Worm (Caenorhabditis elegans): ENCODE data around the gene nrf-5.

Gene nrf-5

ce11 chrV:13827920-13828319 is at the start of gene nrf-5:
Gene nrf-5 (plus strand): TSS chrV:13828267.
- TF ChIP-seq crh-2 (tag; optimal IDR thresholded peaks at IDR 0.05) (no peak), unc-55 (GFP tag; optimal IDR thresholded peaks at IDR 0.05) (no peak), mab-5 (tag; optimal IDR thresholded peaks at IDR 0.05) (no peak), blmp-1 (tag; optimal IDR thresholded peaks at IDR 0.05; ENCODE audit: insufficient read depth) (no peak), snpc-4 (tag; optimal IDR thresholded peaks at IDR 0.05) (no peak), ama-1 (optimal IDR thresholded peaks at IDR 0.05) (no peak), ztf-11 (tag; optimal IDR thresholded peaks at IDR 0.05) (no peak), nhr-237 (tag; optimal IDR thresholded peaks at IDR 0.05) (no peak), F13H6.1 (tag; optimal IDR thresholded peaks at IDR 0.05) (no peak), fos-1 (tag; optimal IDR thresholded peaks at IDR 0.05) (no peak), gmeb-1 (tag; optimal IDR thresholded peaks at IDR 0.05) (no peak), sma-3 (GFP tag; optimal IDR thresholded peaks at IDR 0.05) (no peak), ZK546.5 (tag; optimal IDR thresholded peaks at IDR 0.05) (no peak), elt-3 (tag; optimal IDR thresholded peaks at IDR 0.05) (no peak), lin-11 (tag; optimal IDR thresholded peaks at IDR 0.05) (no peak)

DNA sequence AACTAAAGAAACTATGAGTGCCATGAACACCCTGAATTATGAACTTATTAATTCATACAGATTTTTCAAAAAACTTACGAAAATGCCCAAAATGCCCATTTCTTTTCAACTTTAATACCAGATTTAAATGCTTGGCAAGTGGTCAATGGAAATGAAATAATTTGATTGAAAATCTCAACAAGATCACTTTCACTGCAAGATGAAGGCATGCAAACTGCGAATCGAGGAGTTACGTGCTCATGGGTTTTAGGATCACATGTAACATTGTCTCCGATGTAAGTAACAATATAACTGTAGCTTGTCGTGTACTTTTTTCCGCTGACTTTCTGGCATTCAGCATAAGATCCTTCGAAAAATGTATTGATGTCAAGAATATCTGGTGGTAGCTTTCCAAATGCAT is 47.2 kb upstream of the nrf-5 start:
- TF ChIP-seq Y55F3AM.14 (GFP tag; optimal IDR thresholded peaks at IDR 0.05) (no peak), lsy-2 (tag; optimal IDR thresholded peaks at IDR 0.05) (no peak), nhr-6 (tag; optimal IDR thresholded peaks at IDR 0.05) (no peak), unc-55 (GFP tag; optimal IDR thresholded peaks at IDR 0.05) (no peak), sma-9 (GFP tag; optimal IDR thresholded peaks at IDR 0.05) (no peak), sma-9 (tag; optimal IDR thresholded peaks at IDR 0.05) (no peak), elt-3 (tag; optimal IDR thresholded peaks at IDR 0.05) (no peak), nhr-237 (tag; optimal IDR thresholded peaks at IDR 0.05) (no peak), peb-1 (tag; optimal IDR thresholded peaks at IDR 0.05) (no peak), ZK546.5 (tag; optimal IDR thresholded peaks at IDR 0.05) (no peak), mab-5 (tag; optimal IDR thresholded peaks at IDR 0.05) (no peak), skn-1 (tag; optimal IDR thresholded peaks at IDR 0.05) (no peak), gmeb-1 (tag; optimal IDR thresholded peaks at IDR 0.05) (no peak), mbf-1 (tag; optimal IDR thresholded peaks at IDR 0.05) (no peak), lin-39 (tag; optimal IDR thresholded peaks at IDR 0.05) (no peak), lin-13 (GFP tag; optimal IDR thresholded peaks at IDR 0.05) (no peak), unc-39 (tag; optimal IDR thresholded peaks at IDR 0.05) (no peak), aly-2 (tag; optimal IDR thresholded peaks at IDR 0.05) (no peak)

ce11 chrV:13782190-13782589 is 45.9 kb upstream of the nrf-5 start, which contains the start of gene decr-1.1:
Gene decr-1.1 (plus strand): TSS chrV:13782399.
- TF ChIP-seq alr-1 (tag; optimal IDR thresholded peaks at IDR 0.05): no peak
- no peak for TF ChIP-seq skn-1 (tag; optimal IDR thresholded peaks at IDR 0.05)
- TF ChIP-seq snpc-4 (tag; optimal IDR thresholded peaks at IDR 0.05): no peak
- TF ChIP-seq aly-2 (tag; optimal IDR thresholded peaks at IDR 0.05): no peak
- no peak for TF ChIP-seq ZK546.5 (tag; optimal IDR thresholded peaks at IDR 0.05)
- no peak for TF ChIP-seq gmeb-1 (tag; optimal IDR thresholded peaks at IDR 0.05)
- TF ChIP-seq peb-1 (tag; optimal IDR thresholded peaks at IDR 0.05): no peak
- TF ChIP-seq Y55F3AM.14 (GFP tag; optimal IDR thresholded peaks at IDR 0.05): no peak
- peak; percentile 26 for TF ChIP-seq fos-1 (tag; optimal IDR thresholded peaks at IDR 0.05)
- peak; percentile 34 for TF ChIP-seq sma-9 (GFP tag; optimal IDR thresholded peaks at IDR 0.05)
- TF ChIP-seq sma-9 (tag; optimal IDR thresholded peaks at IDR 0.05): no peak
- peak; percentile 4 for TF ChIP-seq nhr-129 (tag; optimal IDR thresholded peaks at IDR 0.05)
- TF ChIP-seq crh-2 (tag; optimal IDR thresholded peaks at IDR 0.05): no peak
- TF ChIP-seq egl-27 (tag; optimal IDR thresholded peaks at IDR 0.05): no peak
- no peak for TF ChIP-seq sma-3 (GFP tag; optimal IDR thresholded peaks at IDR 0.05)
- no peak for TF ChIP-seq sem-4 (tag; optimal IDR thresholded peaks at IDR 0.05)
- no peak for TF ChIP-seq unc-62 (GFP tag; optimal IDR thresholded peaks at IDR 0.05)
- TF ChIP-seq unc-55 (GFP tag; optimal IDR thresholded peaks at IDR 0.05): no peak

- no peak for TF ChIP-seq F13H6.1 (tag; optimal IDR thresholded peaks at IDR 0.05)
- TF ChIP-seq egl-27 (tag; optimal IDR thresholded peaks at IDR 0.05): no peak
- TF ChIP-seq lin-11 (tag; optimal IDR thresholded peaks at IDR 0.05): no peak
- TF ChIP-seq nhr-237 (tag; optimal IDR thresholded peaks at IDR 0.05): no peak
- TF ChIP-seq sma-3 (GFP tag; optimal IDR thresholded peaks at IDR 0.05): no peak
- no peak for TF ChIP-seq mdl-1 (tag; optimal IDR thresholded peaks at IDR 0.05)
- TF ChIP-seq ceh-82 (tag; optimal IDR thresholded peaks at IDR 0.05): no peak
- TF ChIP-seq aly-2 (tag; optimal IDR thresholded peaks at IDR 0.05): no peak
Measured at ce11 chrV:13785767-13786166, 42.3 kb upstream of the nrf-5 start.
